Worm (Caenorhabditis elegans) whole organism, L4 larva: ENCODE results near the gene pri-1.

Experiments used
- D1046.2 ChIP-seq: fragments of 200-800 bp; sonication (Bioruptor generic); IDR thresholded peaks from 2 replicates; pipeline ENCODE4 v1.3.6; 2022; ENCODE audit warnings: missing genetic modification characterization, missing compliant biosample characterization
- F37D6.2 ChIP-seq: sonication (generic microtip); optimal IDR thresholded peaks from 2 replicates; lab custom pipeline; 2016; ENCODE audit warnings: mild to moderate bottlenecking, missing genetic modification characterization, missing compliant biosample characterization
- T20F7.1 ChIP-seq: fragments of 200-800 bp; sonication (Bioruptor generic); optimal IDR thresholded peaks from 2 replicates; lab custom pipeline; 2018; ENCODE audit warnings: mild to moderate bottlenecking, missing genetic modification characterization, missing compliant biosample characterization
- T26A8.4 ChIP-seq: fragments of 200-800 bp; sonication (Bioruptor generic); IDR thresholded peaks from 2 replicates; pipeline ENCODE4 v1.3.6; 2022; ENCODE audit warnings: missing genetic modification characterization, missing compliant biosample characterization
- Y48G9A.11 ChIP-seq: fragments of 200-800 bp; sonication (Bioruptor generic); IDR thresholded peaks from 2 replicates; pipeline ENCODE4 v1.3.6; 2022; ENCODE audit warnings: missing genetic modification reagents, missing genetic modification characterization, missing compliant biosample characterization
- Y5F2A.4 ChIP-seq: fragments of 200-800 bp; sonication (Bioruptor generic); optimal IDR thresholded peaks from 2 replicates; lab custom pipeline; 2018; ENCODE audit warnings: mild to moderate bottlenecking, missing genetic modification characterization, missing compliant biosample characterization
- Y75B8A.6 ChIP-seq: fragments of 200-800 bp; sonication (Bioruptor generic); IDR thresholded peaks from 2 replicates; pipeline ENCODE4 v1.3.6; 2022; ENCODE audit warnings: missing genetic modification reagents, missing genetic modification characterization, missing compliant biosample characterization
- ZK337.2 ChIP-seq: fragments of 200-800 bp; sonication (Bioruptor generic); IDR thresholded peaks from 2 replicates; pipeline ENCODE4 v1.3.6; 2022; ENCODE audit warnings: missing genetic modification reagents, missing genetic modification characterization, missing compliant biosample characterization
- aly-2 ChIP-seq: sonication (generic microtip); optimal IDR thresholded peaks from 2 replicates; lab custom pipeline; 2018; ENCODE audit warnings: missing biosample characterization, missing genetic modification characterization
- arid-1 ChIP-seq: fragments of 200-800 bp; sonication (Bioruptor generic); conservative IDR thresholded peaks from 2 replicates; pipeline ENCODE4 v1.3.6; 2022; ENCODE audit warnings: missing genetic modification reagents, missing genetic modification characterization, missing compliant biosample characterization
- ceh-32 ChIP-seq: sonication (generic microtip); optimal IDR thresholded peaks from 2 replicates; lab custom pipeline; 2016; ENCODE audit warnings: mild to moderate bottlenecking, missing genetic modification characterization, missing compliant biosample characterization; ENCODE audit not compliant: poor library complexity
- ceh-44 ChIP-seq: fragments of 200-800 bp; sonication (Bioruptor generic); IDR thresholded peaks from 2 replicates; pipeline ENCODE4 v1.3.6; 2022; ENCODE audit warnings: missing genetic modification reagents, missing genetic modification characterization, missing compliant biosample characterization
- ces-1 ChIP-seq: fragments of 150-350 bp; sonication (generic microtip); optimal IDR thresholded peaks from 4 replicates; lab custom pipeline; 2014; ENCODE audit warnings: missing biosample characterization, missing genetic modification reagents, missing genetic modification characterization
- daf-19 ChIP-seq: fragments of 200-800 bp; sonication (Bioruptor generic); conservative IDR thresholded peaks from 2 replicates; pipeline ENCODE4 v1.3.6; 2022; ENCODE audit warnings: missing genetic modification characterization, missing compliant biosample characterization
- dmd-6 ChIP-seq: fragments of 200-800 bp; sonication (Bioruptor generic); IDR thresholded peaks from 2 replicates; pipeline ENCODE4 v1.3.6; 2022; ENCODE audit warnings: missing genetic modification reagents, missing genetic modification characterization, missing compliant biosample characterization
- dpl-1 ChIP-seq: fragments of 150-350 bp; optimal IDR thresholded peaks from 2 replicates; lab custom pipeline; 2014; ENCODE audit warnings: missing biosample characterization, missing genetic modification reagents, missing genetic modification characterization
- dve-1 ChIP-seq: sonication (generic microtip); optimal IDR thresholded peaks from 2 replicates; lab custom pipeline; 2017; ENCODE audit warnings: antibody characterized with exemption, mild to moderate bottlenecking, missing genetic modification characterization, missing compliant biosample characterization; ENCODE audit not compliant: insufficient read depth
- fkh-10 ChIP-seq: fragments of 150-350 bp; optimal IDR thresholded peaks from 2 replicates; lab custom pipeline; 2014; ENCODE audit warnings: missing biosample characterization, missing genetic modification reagents, missing genetic modification characterization
- hlh-11 ChIP-seq: fragments of 200-800 bp; sonication (Bioruptor generic); optimal IDR thresholded peaks from 2 replicates; lab custom pipeline; 2018; ENCODE audit warnings: mild to moderate bottlenecking, missing genetic modification characterization, missing compliant biosample characterization
- hmg-1.1 ChIP-seq: fragments of 200-800 bp; sonication (Bioruptor generic); IDR thresholded peaks from 2 replicates; pipeline ENCODE4 v1.3.6; 2022; ENCODE audit warnings: missing genetic modification reagents, missing genetic modification characterization, missing compliant biosample characterization
- jun-1 ChIP-seq: fragments of 150-350 bp; optimal IDR thresholded peaks from 2 replicates; lab custom pipeline; 2014; ENCODE audit warnings: missing biosample characterization, missing genetic modification reagents, missing genetic modification characterization
- lin-1 ChIP-seq: fragments of 200-800 bp; sonication (Bioruptor generic); IDR thresholded peaks from 2 replicates; pipeline ENCODE4 v1.3.6; 2022; ENCODE audit warnings: missing genetic modification reagents, missing genetic modification characterization, missing compliant biosample characterization
- lin-29 ChIP-seq: fragments of 200-800 bp; sonication (Bioruptor generic); IDR thresholded peaks from 2 replicates; pipeline ENCODE4 v1.3.6; 2022; ENCODE audit warnings: missing genetic modification reagents, missing genetic modification characterization, missing compliant biosample characterization
- lsy-2 ChIP-seq, 2 experiments: fragments of 150-350 bp in 1 of 2; sonication (generic microtip) in 1 of 2; optimal IDR thresholded peaks; 2 replicates each; lab custom pipeline; 2014 to 2017; ENCODE audit warnings: missing biosample characterization in 2 of 2, missing genetic modification characterization in 2 of 2
- madf-5 ChIP-seq, 2 experiments: fragments of 200-800 bp; sonication (Bioruptor generic); IDR thresholded peaks; 2 replicates each; pipeline ENCODE4 v1.3.6; 2022; ENCODE audit warnings: missing compliant biosample characterization in 2 of 2, missing genetic modification characterization in 2 of 2
- madf-9 ChIP-seq: fragments of 200-800 bp; sonication (Bioruptor generic); conservative IDR thresholded peaks from 2 replicates; pipeline ENCODE4 v1.3.6; 2022; ENCODE audit warnings: missing genetic modification reagents, missing genetic modification characterization, missing compliant biosample characterization
- mdl-1 ChIP-seq, 2 experiments: fragments of 150-350 bp in 1 of 2; sonication (generic microtip) in 1 of 2; optimal IDR thresholded peaks; 2 replicates each; lab custom pipeline; 2014 to 2017; ENCODE audit warnings: missing biosample characterization in 2 of 2, missing genetic modification characterization in 2 of 2
- mep-1 ChIP-seq: fragments of 150-350 bp; sonication (generic microtip); optimal IDR thresholded peaks from 3 replicates; lab custom pipeline; 2014; ENCODE audit warnings: missing biosample characterization, missing genetic modification characterization
- mes-2 ChIP-seq: sonication (generic microtip); optimal IDR thresholded peaks from 2 replicates; lab custom pipeline; 2016; ENCODE audit warnings: missing genotype, mild to moderate bottlenecking, missing genetic modification characterization, missing compliant biosample characterization; ENCODE audit not compliant: poor library complexity, severe bottlenecking
- mxl-2 ChIP-seq: fragments of 200-800 bp; sonication (Bioruptor generic); conservative IDR thresholded peaks from 2 replicates; pipeline ENCODE4 v1.3.6; 2022; ENCODE audit warnings: missing genetic modification reagents, missing genetic modification characterization, missing compliant biosample characterization
- mxl-3 ChIP-seq: fragments of 200-800 bp; sonication (Bioruptor generic); optimal IDR thresholded peaks from 2 replicates; lab custom pipeline; 2018; ENCODE audit warnings: mild to moderate bottlenecking, missing genetic modification characterization, missing compliant biosample characterization
- nhr-102 ChIP-seq: sonication (generic microtip); optimal IDR thresholded peaks from 2 replicates; lab custom pipeline; 2016; ENCODE audit warnings: mild to moderate bottlenecking, missing genetic modification characterization, moderate library complexity, missing compliant biosample characterization
- nhr-11 ChIP-seq: fragments of 150-350 bp; optimal IDR thresholded peaks from 2 replicates; lab custom pipeline; 2014; ENCODE audit warnings: missing biosample characterization, missing genetic modification characterization
- nhr-111 ChIP-seq: fragments of 200-800 bp; sonication (Bioruptor generic); optimal IDR thresholded peaks from 2 replicates; lab custom pipeline; 2018; ENCODE audit warnings: mild to moderate bottlenecking, missing genetic modification characterization, missing compliant biosample characterization
- nhr-48 ChIP-seq: sonication (generic microtip); optimal IDR thresholded peaks from 2 replicates; lab custom pipeline; 2016; ENCODE audit warnings: mild to moderate bottlenecking, missing genetic modification characterization, missing compliant biosample characterization
- nhr-77 ChIP-seq: fragments of 150-350 bp; optimal IDR thresholded peaks from 2 replicates; lab custom pipeline; 2014; ENCODE audit warnings: missing biosample characterization, missing genetic modification characterization
- pqm-1 ChIP-seq: sonication (generic microtip); optimal IDR thresholded peaks from 2 replicates; lab custom pipeline; 2017; ENCODE audit warnings: missing biosample characterization, missing genetic modification characterization
- rbr-2 ChIP-seq: sonication (generic microtip); optimal IDR thresholded peaks from 2 replicates; lab custom pipeline; 2016; ENCODE audit warnings: missing genotype, missing genetic modification characterization, missing compliant biosample characterization
- sdz-12 ChIP-seq: fragments of 200-800 bp; sonication (Bioruptor generic); optimal IDR thresholded peaks from 2 replicates; lab custom pipeline; 2018; ENCODE audit warnings: mild to moderate bottlenecking, missing genetic modification characterization, missing compliant biosample characterization
- skn-1 ChIP-seq: fragments of 150-350 bp; optimal IDR thresholded peaks from 2 replicates; lab custom pipeline; 2014; ENCODE audit warnings: missing biosample characterization, missing genetic modification characterization
- snpc-1.2 ChIP-seq: fragments of 200-800 bp; sonication (Bioruptor generic); IDR thresholded peaks from 2 replicates; pipeline ENCODE4 v1.3.6; 2022; ENCODE audit warnings: missing genetic modification reagents, missing genetic modification characterization, missing compliant biosample characterization
- snpc-4 ChIP-seq: fragments of 150-350 bp; optimal IDR thresholded peaks from 2 replicates; lab custom pipeline; 2014; ENCODE audit warnings: missing biosample characterization, missing genetic modification characterization
- spr-1 ChIP-seq: sonication (generic microtip); optimal IDR thresholded peaks from 2 replicates; lab custom pipeline; 2016; ENCODE audit warnings: mild to moderate bottlenecking, missing genetic modification characterization, missing compliant biosample characterization
- tra-1 ChIP-seq: fragments of 200-800 bp; sonication (Bioruptor generic); IDR thresholded peaks from 2 replicates; pipeline ENCODE4 v1.3.6; 2022; ENCODE audit warnings: missing genetic modification reagents, missing genetic modification characterization, missing compliant biosample characterization
- unc-130 ChIP-seq: sonication (generic microtip); optimal IDR thresholded peaks from 2 replicates; lab custom pipeline; 2016; ENCODE audit warnings: missing genetic modification reagents, missing genetic modification characterization, missing compliant biosample characterization
- unc-62 ChIP-seq, 3 experiments: fragments of 150-350 bp in 1 of 3; sonication (generic microtip); optimal IDR thresholded peaks in 2 of 3; peaks in 1 of 3; 1 replicate in 1 of 3; 2 replicates in 2 of 3; lab custom pipeline; 2014 to 2017; ENCODE audit warnings: missing biosample characterization in 3 of 3, missing genetic modification characterization in 3 of 3, missing genetic modification reagents in 3 of 3, missing genotype in 1 of 3
- zag-1 ChIP-seq: fragments of 150-350 bp; optimal IDR thresholded peaks from 2 replicates; lab custom pipeline; 2014; ENCODE audit warnings: missing biosample characterization, missing genetic modification characterization

pri-1 gene

ce11 chrIII:9620148-9620547, 6.1 kb upstream of the pri-1 start (continued):
- TF ChIP-seq lsy-2 (tag; optimal IDR thresholded peaks at IDR 0.05; lab: Kevin White, UChicago) (peak in 1 of 2 experiments; percentile 30), F37D6.2 (tag; lab: Kevin White, UChicago) (no peak), dpl-1 (GFP tag; lab: Kevin White, UChicago) (no peak), hlh-11 (tag; lab: Kevin White, UChicago) (no peak), spr-1 (no peak), nhr-111 (GFP tag; lab: Kevin White, UChicago) (no peak), rbr-2 (tag; lab: Kevin White, UChicago) (no peak), sdz-12 (GFP tag; lab: Kevin White, UChicago) (no peak), dmd-6 (GFP tag; lab: Robert Waterston, UW) (peak; percentile 26), mdl-1 (tag; optimal IDR thresholded peaks at IDR 0.05; lab: Kevin White, UChicago) (peak in 1 of 2 experiments; percentile 10), nhr-11 (tag; lab: Kevin White, UChicago) (peak; percentile 49), snpc-4 (no peak), tra-1 (GFP tag; lab: Robert Waterston, UW) (no peak), mxl-2 (GFP tag; lab: Robert Waterston, UW) (no peak), mep-1 (tag; lab: Kevin White, UChicago) (no peak), mxl-3 (GFP tag; lab: Kevin White, UChicago) (peak; percentile 59), T20F7.1 (GFP tag; lab: Kevin White, UChicago) (no peak), unc-130 (GFP tag; lab: Kevin White, UChicago) (no peak), hmg-1.1 (GFP tag; lab: Robert Waterston, UW) (no peak), ceh-44 (GFP tag; lab: Robert Waterston, UW) (no peak), Y75B8A.6 (no peak), lin-1 (GFP tag; lab: Robert Waterston, UW) (0 out of 2 replicates have a peak, but pooled peaks have one; percentile 18), jun-1 (tag; lab: Kevin White, UChicago) (no peak), dve-1 (peak; percentile 16), D1046.2 (no peak), madf-5 (GFP tag; IDR thresholded peaks at IDR 0.05; lab: Robert Waterston, UW) (no peak), nhr-48 (tag; lab: Kevin White, UChicago) (no peak), ces-1 (no peak), daf-19 (GFP tag; lab: Robert Waterston, UW) (no peak)
- TF ChIP-seq, all 104 proteins: peak for 13

ce11 chrIII:9619079-9619761, 5.1 kb upstream of the pri-1 start, which contains the start of gene hlh-11:
Gene hlh-11, plus strand, starts transcription at chrIII:9619711.
- TF ChIP-seq arid-1 (peak; percentile 17; the same call in 1 of the 2 replicates), nhr-11 (tag; lab: Kevin White, UChicago) (peak; percentile 85), T26A8.4 (GFP tag; lab: Robert Waterston, UW) (peak; percentile 79), Y5F2A.4 (GFP tag; lab: Kevin White, UChicago) (no peak), nhr-48 (tag; lab: Kevin White, UChicago) (peak; percentile 93), ZK337.2 (0 out of 2 replicates have a peak, but pooled peaks have one; percentile 8), skn-1 (tag; lab: Kevin White, UChicago) (peak; percentile 13), snpc-1.2 (GFP tag; lab: Robert Waterston, UW) (0 out of 2 replicates have a peak, but pooled peaks have one; percentile 13), lin-29 (GFP tag; lab: Robert Waterston, UW) (peak; percentile 33; the same call in 1 of the 2 replicates), madf-9 (GFP tag; lab: Robert Waterston, UW) (no peak), zag-1 (tag; lab: Kevin White, UChicago) (peak; percentile 48), mes-2 (tag; lab: Kevin White, UChicago) (peak; percentile 53), snpc-4 (no peak), aly-2 (no peak), unc-62 (GFP tag; optimal IDR thresholded peaks at IDR 0.05 in 1 of 2; lab: Kevin White, UChicago) (peak in 1 of 2 experiments; percentile 82), unc-62 (tag; optimal IDR thresholded peaks at IDR 0.05; lab: Kevin White, UChicago) (peak; percentile 43), nhr-102 (peak; percentile 70), madf-5 (GFP tag; IDR thresholded peaks at IDR 0.05; lab: Robert Waterston, UW) (peak in 1 of 2 experiments; percentile 65; a peak in 1 of 4 replicates), hmg-1.1 (GFP tag; lab: Robert Waterston, UW) (peak; percentile 89), lin-1 (GFP tag; lab: Robert Waterston, UW) (peak; percentile 66), pqm-1 (tag; lab: Kevin White, UChicago) (peak; percentile 57), ceh-32 (no peak), Y48G9A.11 (GFP tag; lab: Robert Waterston, UW) (no peak), fkh-10 (GFP tag; lab: Kevin White, UChicago) (peak; percentile 89), nhr-77 (peak; percentile 66), hlh-11 (tag; lab: Kevin White, UChicago) (no peak)
